Worm (Caenorhabditis elegans) whole organism, young adult: Measurements from ENCODE around the gene D1053.2.

ENCODE experiments used
- B0261.1 ChIP-seq: sonication (generic microtip); optimal IDR thresholded peaks from 2 replicates; lab custom pipeline; 2016; ENCODE audit warnings: mild to moderate bottlenecking, missing genetic modification characterization, moderate library complexity, missing compliant biosample characterization
- C06A6.2 ChIP-seq: fragments of 200-800 bp; sonication (Bioruptor generic); conservative IDR thresholded peaks from 2 replicates; pipeline ENCODE4 v1.3.6; 2022; ENCODE audit warnings: missing genetic modification characterization, missing compliant biosample characterization
- C17E4.6 ChIP-seq: fragments of 200-800 bp; sonication (Bioruptor generic); IDR thresholded peaks from 2 replicates; pipeline ENCODE4 v1.3.6; 2022; ENCODE audit warnings: missing genetic modification reagents, missing genetic modification characterization, missing compliant biosample characterization
- F10E7.11 ChIP-seq: sonication (generic microtip); optimal IDR thresholded peaks from 2 replicates; lab custom pipeline; 2017; ENCODE audit warnings: mild to moderate bottlenecking, missing genetic modification characterization, moderate library complexity, missing compliant biosample characterization
- F23B12.7 ChIP-seq: sonication (generic microtip); optimal IDR thresholded peaks from 2 replicates; lab custom pipeline; 2017; ENCODE audit warnings: missing genetic modification characterization, mild to moderate bottlenecking, missing compliant biosample characterization, antibody characterized with exemption, moderate library complexity; ENCODE audit not compliant: insufficient read depth
- F33H1.4 ChIP-seq: fragments of 200-800 bp; sonication (Bioruptor generic); IDR thresholded peaks from 2 replicates; pipeline ENCODE4 v1.3.6; 2022; ENCODE audit warnings: missing genetic modification reagents, missing genetic modification characterization, missing compliant biosample characterization
- F49E8.2 ChIP-seq: sonication (generic microtip); optimal IDR thresholded peaks from 3 replicates; lab custom pipeline; 2017; ENCODE audit warnings: missing genetic modification characterization, mild to moderate bottlenecking, missing compliant biosample characterization, antibody characterized with exemption, moderate library complexity; ENCODE audit not compliant: insufficient read depth
- F52B5.7 ChIP-seq: sonication (generic microtip); optimal IDR thresholded peaks from 2 replicates; lab custom pipeline; 2016; ENCODE audit warnings: mild to moderate bottlenecking, missing genetic modification characterization, missing compliant biosample characterization
- F57A8.1 ChIP-seq: fragments of 200-800 bp; sonication (Bioruptor generic); optimal IDR thresholded peaks from 2 replicates; lab custom pipeline; 2018; ENCODE audit warnings: mild to moderate bottlenecking, missing genetic modification characterization, moderate library complexity, missing compliant biosample characterization
- F57C9.4 ChIP-seq: sonication (generic microtip); optimal IDR thresholded peaks from 2 replicates; lab custom pipeline; 2017; ENCODE audit warnings: mild to moderate bottlenecking, missing genetic modification characterization, missing compliant biosample characterization
- K12H6.12 ChIP-seq: fragments of 200-800 bp; sonication (Bioruptor generic); optimal IDR thresholded peaks from 2 replicates; lab custom pipeline; 2018; ENCODE audit warnings: mild to moderate bottlenecking, missing genetic modification characterization, missing compliant biosample characterization
- T26A5.8 ChIP-seq: sonication (generic microtip); optimal IDR thresholded peaks from 2 replicates; lab custom pipeline; 2016; ENCODE audit warnings: missing genetic modification characterization, missing compliant biosample characterization
- Y53F4B.3 ChIP-seq: fragments of 200-800 bp; sonication (Bioruptor generic); IDR thresholded peaks from 2 replicates; pipeline ENCODE4 v1.3.6; 2022; ENCODE audit warnings: missing genetic modification reagents, missing genetic modification characterization, missing compliant biosample characterization
- Y56A3A.18 ChIP-seq: fragments of 200-800 bp; sonication (Bioruptor generic); IDR thresholded peaks from 2 replicates; pipeline ENCODE4 v1.3.6; 2022; ENCODE audit warnings: missing genetic modification reagents, missing genetic modification characterization, missing compliant biosample characterization
- aptf-3 ChIP-seq: fragments of 200-800 bp; sonication (Bioruptor generic); IDR thresholded peaks from 2 replicates; pipeline ENCODE4 v1.3.6; 2022; ENCODE audit warnings: missing genetic modification characterization, missing compliant biosample characterization
- attf-5 ChIP-seq: fragments of 200-800 bp; sonication (Bioruptor generic); optimal IDR thresholded peaks from 2 replicates; lab custom pipeline; 2018; ENCODE audit warnings: mild to moderate bottlenecking, missing genetic modification characterization, missing compliant biosample characterization
- attf-6 ChIP-seq: fragments of 200-800 bp; sonication (Bioruptor generic); IDR thresholded peaks from 2 replicates; pipeline ENCODE4 v1.3.6; 2022; ENCODE audit warnings: missing genetic modification reagents, missing genetic modification characterization, missing compliant biosample characterization
- bed-1 ChIP-seq: fragments of 200-800 bp; sonication (Bioruptor generic); IDR thresholded peaks from 2 replicates; pipeline ENCODE4 v1.3.6; 2022; ENCODE audit warnings: missing genetic modification reagents, missing genetic modification characterization, missing compliant biosample characterization
- ceh-27 ChIP-seq: fragments of 200-800 bp; sonication (Bioruptor generic); optimal IDR thresholded peaks from 2 replicates; lab custom pipeline; 2018; ENCODE audit warnings: mild to moderate bottlenecking, missing genetic modification characterization, moderate library complexity, missing compliant biosample characterization
- ceh-40 ChIP-seq: fragments of 200-800 bp; sonication (Bioruptor generic); IDR thresholded peaks from 2 replicates; pipeline ENCODE4 v1.3.6; 2022; ENCODE audit warnings: missing genetic modification characterization, missing compliant biosample characterization
- die-1 ChIP-seq: sonication (generic microtip); optimal IDR thresholded peaks from 2 replicates; lab custom pipeline; 2016; ENCODE audit warnings: missing genotype, mild to moderate bottlenecking, missing genetic modification characterization, missing compliant biosample characterization
- dox-1 ChIP-seq: fragments of 200-800 bp; sonication (Bioruptor generic); IDR thresholded peaks from 2 replicates; pipeline ENCODE4 v1.3.6; 2022; ENCODE audit warnings: missing genetic modification reagents, missing genetic modification characterization, missing compliant biosample characterization
- dpff-1 ChIP-seq: sonication (generic microtip); optimal IDR thresholded peaks from 2 replicates; lab custom pipeline; 2017; ENCODE audit warnings: mild to moderate bottlenecking, missing genetic modification characterization, missing compliant biosample characterization
- egl-18 ChIP-seq: fragments of 200-800 bp; sonication (Bioruptor generic); IDR thresholded peaks from 2 replicates; pipeline ENCODE4 v1.3.6; 2022; ENCODE audit warnings: missing genetic modification reagents, missing genetic modification characterization, missing compliant biosample characterization
- fkh-3 ChIP-seq: sonication (generic microtip); optimal IDR thresholded peaks from 2 replicates; lab custom pipeline; 2016; ENCODE audit warnings: mild to moderate bottlenecking, missing genetic modification characterization, missing compliant biosample characterization
- gei-17 ChIP-seq: fragments of 200-800 bp; sonication (Bioruptor generic); optimal IDR thresholded peaks from 2 replicates; lab custom pipeline; 2018; ENCODE audit warnings: mild to moderate bottlenecking, missing genetic modification characterization, missing compliant biosample characterization
- him-1 ChIP-seq: sonication (generic microtip); optimal IDR thresholded peaks from 2 replicates; lab custom pipeline; 2016; ENCODE audit warnings: missing genotype, missing genetic modification reagents, missing genetic modification characterization, missing compliant biosample characterization
- hmg-20 ChIP-seq: fragments of 200-800 bp; sonication (Bioruptor generic); IDR thresholded peaks from 2 replicates; pipeline ENCODE4 v1.3.6; 2022; ENCODE audit warnings: missing genetic modification reagents, missing genetic modification characterization, missing compliant biosample characterization
- hrde-1 ChIP-seq: sonication (generic microtip); optimal IDR thresholded peaks from 2 replicates; lab custom pipeline; 2016; ENCODE audit warnings: missing genetic modification characterization, mild to moderate bottlenecking, missing compliant biosample characterization, moderate library complexity, missing genotype, missing genetic modification reagents, borderline replicate concordance
- lin-40 ChIP-seq: sonication (generic microtip); optimal IDR thresholded peaks from 2 replicates; lab custom pipeline; 2016; ENCODE audit warnings: missing genetic modification characterization, mild to moderate bottlenecking, missing compliant biosample characterization, missing genotype, missing genetic modification reagents
- lin-54 ChIP-seq: fragments of 200-800 bp; sonication (Bioruptor generic); optimal IDR thresholded peaks from 2 replicates; lab custom pipeline; 2018; ENCODE audit warnings: mild to moderate bottlenecking, missing genetic modification characterization, missing compliant biosample characterization
- madf-3 ChIP-seq: fragments of 200-800 bp; sonication (Bioruptor generic); IDR thresholded peaks from 2 replicates; pipeline ENCODE4 v1.3.6; 2022; ENCODE audit warnings: missing genetic modification reagents, missing genetic modification characterization, missing compliant biosample characterization
- mes-4 ChIP-seq: sonication (generic microtip); optimal IDR thresholded peaks from 2 replicates; lab custom pipeline; 2016; ENCODE audit warnings: missing genotype, missing genetic modification characterization, missing compliant biosample characterization
- nfya-1 ChIP-seq: sonication (generic microtip); optimal IDR thresholded peaks from 2 replicates; lab custom pipeline; 2017; ENCODE audit warnings: antibody characterized with exemption, missing compliant biosample characterization, missing genetic modification characterization, borderline replicate concordance; ENCODE audit not compliant: insufficient read depth
- nfya-2 ChIP-seq: fragments of 200-800 bp; sonication (Bioruptor generic); IDR thresholded peaks from 2 replicates; pipeline ENCODE4 v1.3.6; 2022; ENCODE audit warnings: missing genetic modification reagents, missing genetic modification characterization, missing compliant biosample characterization
- nhr-90 ChIP-seq: sonication (generic microtip); optimal IDR thresholded peaks from 2 replicates; lab custom pipeline; 2016; ENCODE audit warnings: missing genotype, mild to moderate bottlenecking, missing genetic modification characterization, missing compliant biosample characterization
- pbrm-1 ChIP-seq: fragments of 200-800 bp; sonication (Bioruptor generic); IDR thresholded peaks from 2 replicates; pipeline ENCODE4 v1.3.6; 2022; ENCODE audit warnings: missing genetic modification reagents, missing genetic modification characterization, missing compliant biosample characterization
- rec-8 ChIP-seq, 2 experiments: sonication (generic microtip); optimal IDR thresholded peaks; 2 replicates each; lab custom pipeline; 2016; ENCODE audit warnings: mild to moderate bottlenecking in 2 of 2, missing genetic modification characterization in 2 of 2, missing genetic modification reagents in 2 of 2, missing genotype in 2 of 2, missing biosample characterization in 1 of 2, missing compliant biosample characterization in 1 of 2, moderate library complexity in 1 of 2
- sea-2 ChIP-seq: fragments of 200-800 bp; sonication (Bioruptor generic); IDR thresholded peaks from 2 replicates; pipeline ENCODE4 v1.3.6; 2022; ENCODE audit warnings: missing genetic modification characterization, missing compliant biosample characterization
- tbp1 ChIP-seq: fragments of 200-800 bp; sonication (Bioruptor generic); optimal IDR thresholded peaks from 2 replicates; lab custom pipeline; 2018; ENCODE audit warnings: mild to moderate bottlenecking, missing genetic modification characterization, missing compliant biosample characterization
- tlf-1 ChIP-seq: fragments of 200-800 bp; sonication (Bioruptor generic); optimal IDR thresholded peaks from 2 replicates; lab custom pipeline; 2018; ENCODE audit warnings: mild to moderate bottlenecking, missing genetic modification characterization, missing compliant biosample characterization
- unc-130 ChIP-seq: sonication (generic microtip); optimal IDR thresholded peaks from 2 replicates; lab custom pipeline; 2016; ENCODE audit warnings: missing genetic modification reagents, missing genetic modification characterization, missing compliant biosample characterization
- unc-62 ChIP-seq: fragments of 150-350 bp; optimal IDR thresholded peaks from 2 replicates; lab custom pipeline; 2014; ENCODE audit warnings: missing biosample characterization, missing genetic modification reagents, missing genetic modification characterization
- ztf-22 ChIP-seq: fragments of 200-800 bp; sonication (Bioruptor generic); optimal IDR thresholded peaks from 2 replicates; lab custom pipeline; 2018; ENCODE audit warnings: mild to moderate bottlenecking, missing genetic modification characterization, moderate library complexity, missing compliant biosample characterization
- ztf-25 ChIP-seq: fragments of 200-800 bp; sonication (Bioruptor generic); IDR thresholded peaks from 2 replicates; pipeline ENCODE4 v1.3.6; 2022; ENCODE audit warnings: missing genetic modification reagents, missing genetic modification characterization, missing compliant biosample characterization
- ztf-26 ChIP-seq: sonication (generic microtip); optimal IDR thresholded peaks from 2 replicates; lab custom pipeline; 2017; ENCODE audit warnings: missing genetic modification characterization, missing compliant biosample characterization
- ztf-28 ChIP-seq: fragments of 200-800 bp; sonication (Bioruptor generic); IDR thresholded peaks from 2 replicates; pipeline ENCODE4 v1.3.6; 2022; ENCODE audit warnings: missing genetic modification reagents, missing genetic modification characterization, missing compliant biosample characterization
- ztf-6 ChIP-seq: fragments of 200-800 bp; sonication (Bioruptor generic); IDR thresholded peaks from 2 replicates; pipeline ENCODE4 v1.3.6; 2022; ENCODE audit warnings: missing genetic modification reagents, missing genetic modification characterization, missing compliant biosample characterization

The D1053.2 gene

ce11 chrX:11757666-11758065, 29.7 kb downstream of the D1053.2 start (continued):
- TF ChIP-seq lin-54 (GFP tag; lab: Kevin White, UChicago) (peak; percentile 59), Y56A3A.18 (GFP tag; lab: Robert Waterston, UW) (peak; percentile 92), F52B5.7 (tag; lab: Kevin White, UChicago) (peak; percentile 56), ztf-6 (GFP tag; lab: Robert Waterston, UW) (peak; percentile 70; the same call in 1 of the 2 replicates), rec-8 (tag; optimal IDR thresholded peaks at IDR 0.05; lab: Kevin White, UChicago) (peak; percentile 85 to 92), nfya-1 (tag; lab: Kevin White, UChicago) (no peak), T26A5.8 (tag; lab: Kevin White, UChicago) (peak; percentile 71), ztf-22 (GFP tag; lab: Kevin White, UChicago) (no peak), unc-62 (no peak), aptf-3 (GFP tag; lab: Robert Waterston, UW) (no peak), hrde-1 (peak; percentile 57), attf-6 (GFP tag; lab: Robert Waterston, UW) (no peak), nhr-90 (tag; lab: Kevin White, UChicago) (peak; percentile 90), F33H1.4 (GFP tag; lab: Robert Waterston, UW) (no peak), hmg-20 (GFP tag; lab: Robert Waterston, UW) (peak; percentile 67; the same call in 1 of the 2 replicates), tlf-1 (GFP tag; lab: Kevin White, UChicago) (peak; percentile 60), madf-3 (no peak), ztf-28 (peak; percentile 89; the same call in 1 of the 2 replicates), sea-2 (GFP tag; lab: Robert Waterston, UW) (peak; percentile 62; the same call in 1 of the 2 replicates), C06A6.2 (peak; percentile 64; the same call in 1 of the 2 replicates), egl-18 (GFP tag; lab: Robert Waterston, UW) (0 out of 2 replicates have a peak, but pooled peaks have one; percentile 42), ztf-26 (tag; lab: Kevin White, UChicago) (peak; percentile 64), him-1 (peak; percentile 96), mes-4 (tag; lab: Kevin White, UChicago) (peak; percentile 88), nfya-2 (0 out of 2 replicates have a peak, but pooled peaks have one; percentile 70), unc-130 (GFP tag; lab: Kevin White, UChicago) (peak; percentile 48), dpff-1 (tag; lab: Kevin White, UChicago) (no peak), lin-40 (peak; percentile 73), K12H6.12 (tag; lab: Kevin White, UChicago) (peak; percentile 64), Y53F4B.3 (GFP tag; lab: Robert Waterston, UW) (peak; percentile 73), F57A8.1 (GFP tag; lab: Kevin White, UChicago) (peak; percentile 52), F57C9.4 (tag; lab: Kevin White, UChicago) (no peak), tbp1 (GFP tag; lab: Kevin White, UChicago) (peak; percentile 99), die-1 (tag; lab: Kevin White, UChicago) (peak; percentile 94), bed-1 (GFP tag; lab: Robert Waterston, UW) (0 out of 2 replicates have a peak, but pooled peaks have one; percentile 48), ceh-27 (GFP tag; lab: Kevin White, UChicago) (peak; percentile 85), pbrm-1 (GFP tag; lab: Robert Waterston, UW) (peak; percentile 96), F10E7.11 (tag; lab: Kevin White, UChicago) (peak; percentile 44), attf-5 (GFP tag; lab: Kevin White, UChicago) (peak; percentile 72), C17E4.6 (GFP tag; lab: Robert Waterston, UW) (peak; percentile 75; the same call in 1 of the 2 replicates), ztf-25 (GFP tag; lab: Robert Waterston, UW) (peak; percentile 92), F23B12.7 (tag; lab: Kevin White, UChicago) (peak; percentile 90), ceh-40 (GFP tag; lab: Robert Waterston, UW) (peak; percentile 73), B0261.1 (tag; lab: Kevin White, UChicago) (peak; percentile 97), dox-1 (no peak; the same call in 1 of the 2 replicates), F49E8.2 (tag; lab: Kevin White, UChicago) (peak; percentile 10), fkh-3 (tag; lab: Kevin White, UChicago) (peak; percentile 58), gei-17 (GFP tag; lab: Kevin White, UChicago) (peak; percentile 64)
